Fruit fly (Drosophila melanogaster) whole organism, embryonic: ENCODE data around the gene CG43610.
A peak's percentile ranks its signal among the peaks of the same experiment; 100 is the strongest.

Experiments
- ATbp ChIP-seq: fragments of 200-800 bp; sonication (Bioruptor generic); optimal IDR thresholded peaks from 2 replicates; lab custom pipeline; 2017; ENCODE audit warnings: missing biosample characterization, mild to moderate bottlenecking, missing genetic modification characterization, missing genetic modification reagents
- Atf6 ChIP-seq: fragments of 200-800 bp; sonication (Bioruptor generic); IDR thresholded peaks from 2 replicates; pipeline ENCODE4 v1.3.6; 2022; ENCODE audit warnings: missing biosample characterization, missing genetic modification characterization
- BtbVII ChIP-seq: fragments of 200-800 bp; sonication (Bioruptor generic); optimal IDR thresholded peaks from 3 replicates; lab custom pipeline; 2017; ENCODE audit warnings: missing biosample characterization, mild to moderate bottlenecking, missing genetic modification characterization
- CG10543 ChIP-seq: fragments of 200-800 bp; sonication (Bioruptor generic); optimal IDR thresholded peaks from 3 replicates; lab custom pipeline; 2017; ENCODE audit warnings: missing biosample characterization, mild to moderate bottlenecking, missing genetic modification characterization, moderate library complexity
- CG10654 ChIP-seq: fragments of 200-800 bp; sonication (Bioruptor generic); optimal IDR thresholded peaks from 2 replicates; lab custom pipeline; 2016; ENCODE audit warnings: missing biosample characterization, missing genetic modification characterization
- CG12071 ChIP-seq: fragments of 200-800 bp; sonication (Bioruptor generic); optimal IDR thresholded peaks from 3 replicates; lab custom pipeline; 2018; ENCODE audit warnings: missing biosample characterization, mild to moderate bottlenecking, missing genetic modification characterization
- CG13287 ChIP-seq: fragments of 200-800 bp; sonication (Bioruptor generic); IDR thresholded peaks from 2 replicates; pipeline ENCODE4 v1.3.6; 2022; ENCODE audit warnings: missing biosample characterization, missing genetic modification characterization; ENCODE audit not compliant: partially characterized antibody
- CG13296 ChIP-seq: fragments of 200-800 bp; sonication (Bioruptor generic); optimal IDR thresholded peaks from 3 replicates; lab custom pipeline; 2018; ENCODE audit warnings: missing biosample characterization, mild to moderate bottlenecking, missing genetic modification characterization
- CG1602 ChIP-seq: fragments of 200-800 bp; sonication (Bioruptor generic); optimal IDR thresholded peaks from 3 replicates; lab custom pipeline; 2016; ENCODE audit warnings: missing biosample characterization, missing genetic modification characterization
- CG16779 ChIP-seq: fragments of 200-800 bp; sonication (Bioruptor generic); IDR thresholded peaks from 2 replicates; pipeline ENCODE4 v1.3.6; 2022; ENCODE audit warnings: missing biosample characterization, missing genetic modification characterization
- CG17802 ChIP-seq: fragments of 200-800 bp; sonication (Bioruptor generic); optimal IDR thresholded peaks from 2 replicates; lab custom pipeline; 2018; ENCODE audit warnings: missing biosample characterization, mild to moderate bottlenecking, missing genetic modification characterization, moderate library complexity
- CG2116 ChIP-seq: fragments of 200-800 bp; sonication (Bioruptor generic); optimal IDR thresholded peaks from 3 replicates; lab custom pipeline; 2018; ENCODE audit warnings: missing biosample characterization, mild to moderate bottlenecking, missing genetic modification characterization
- CG2199 ChIP-seq: fragments of 200-800 bp; sonication (Bioruptor generic); IDR thresholded peaks from 3 replicates; pipeline ENCODE4 v1.3.6; 2022; ENCODE audit warnings: missing biosample characterization, missing genetic modification characterization
- CG34376 ChIP-seq: fragments of 200-800 bp; sonication (Bioruptor generic); optimal IDR thresholded peaks from 2 replicates; lab custom pipeline; 2018; ENCODE audit warnings: missing biosample characterization, mild to moderate bottlenecking, missing genetic modification characterization
- CG6254 ChIP-seq: fragments of 200-800 bp; sonication (Bioruptor generic); optimal IDR thresholded peaks from 3 replicates; lab custom pipeline; 2017; ENCODE audit warnings: mild to moderate bottlenecking, missing biosample characterization, missing genetic modification reagents, missing genetic modification characterization
- CG8281 ChIP-seq: fragments of 200-800 bp; sonication (Bioruptor generic); optimal IDR thresholded peaks from 2 replicates; lab custom pipeline; 2018; ENCODE audit warnings: missing biosample characterization, mild to moderate bottlenecking, missing genetic modification characterization, moderate library complexity
- CG8290 ChIP-seq, 3 experiments: fragments of 200-800 bp; sonication (Bioruptor generic); optimal IDR thresholded peaks; 2 replicates each; lab custom pipeline; 2016 to 2019; ENCODE audit warnings: missing biosample characterization in 3 of 3, missing genetic modification characterization in 3 of 3, mild to moderate bottlenecking in 2 of 3, moderate library complexity in 1 of 3
- Chrac-16 ChIP-seq: fragments of 200-800 bp; sonication (Bioruptor generic); optimal IDR thresholded peaks from 3 replicates; lab custom pipeline; 2016; ENCODE audit warnings: missing biosample characterization, missing genetic modification characterization
- D19A ChIP-seq: fragments of 200-800 bp; optimal IDR thresholded peaks from 3 replicates; lab custom pipeline; 2019; ENCODE audit warnings: missing biosample characterization, mild to moderate bottlenecking, missing genetic modification characterization, moderate library complexity
- GATAe ChIP-seq: fragments of 200-800 bp; sonication (Bioruptor generic); conservative IDR thresholded peaks from 2 replicates; pipeline ENCODE4 v1.3.6; 2022; ENCODE audit warnings: missing biosample characterization, missing genetic modification characterization
- HLH3B ChIP-seq: fragments of 200-800 bp; sonication (Bioruptor generic); IDR thresholded peaks from 2 replicates; pipeline ENCODE4 v1.3.6; 2022; ENCODE audit warnings: missing biosample characterization, missing genetic modification characterization
- Lpt ChIP-seq: fragments of >200 bp; optimal IDR thresholded peaks from 2 replicates; lab custom pipeline; 2018; ENCODE audit warnings: missing biosample characterization, missing genetic modification characterization
- Med ChIP-seq: fragments of 200-800 bp; sonication (Bioruptor generic); peaks from one replicate; lab custom pipeline; 2016; ENCODE audit warnings: missing biosample characterization, missing genetic modification characterization, mild to moderate bottlenecking, inconsistent platforms, moderate library complexity
- Nf-YB ChIP-seq: fragments of 200-800 bp; sonication (Bioruptor generic); optimal IDR thresholded peaks from 3 replicates; lab custom pipeline; 2019; ENCODE audit warnings: missing biosample characterization, mild to moderate bottlenecking, missing genetic modification characterization, moderate library complexity
- Nf-YC ChIP-seq: fragments of 200-800 bp; optimal IDR thresholded peaks from 3 replicates; lab custom pipeline; 2019; ENCODE audit warnings: missing biosample characterization, mild to moderate bottlenecking, missing genetic modification characterization, moderate library complexity
- PHDP ChIP-seq: fragments of 200-800 bp; sonication (Bioruptor generic); optimal IDR thresholded peaks from 3 replicates; lab custom pipeline; 2018; ENCODE audit warnings: missing biosample characterization, mild to moderate bottlenecking, missing genetic modification characterization, moderate library complexity
- Pdp1 ChIP-seq, 2 experiments: fragments of 200-800 bp; sonication (Bioruptor generic); optimal IDR thresholded peaks; 3 replicates each; lab custom pipeline; 2016; ENCODE audit warnings: missing biosample characterization in 2 of 2, missing genetic modification characterization in 2 of 2, mild to moderate bottlenecking in 1 of 2, moderate library complexity in 1 of 2
- Rx ChIP-seq: fragments of 200-800 bp; sonication (Bioruptor generic); IDR thresholded peaks from 2 replicates; pipeline ENCODE4 v1.3.6; 2022; ENCODE audit warnings: missing biosample characterization, missing genetic modification characterization
- bsh ChIP-seq, 2 experiments: fragments of 200-800 bp; sonication (Bioruptor generic); optimal IDR thresholded peaks; 2 replicates each; lab custom pipeline; 2017 to 2018; ENCODE audit warnings: mild to moderate bottlenecking in 2 of 2, missing biosample characterization in 2 of 2, missing genetic modification characterization in 2 of 2, moderate library complexity in 1 of 2
- caup ChIP-seq: fragments of 200-800 bp; sonication (Bioruptor generic); optimal IDR thresholded peaks from 3 replicates; lab custom pipeline; 2017; ENCODE audit warnings: missing biosample characterization, mild to moderate bottlenecking, missing genetic modification characterization, moderate library complexity; ENCODE audit not compliant: severe bottlenecking
- cg ChIP-seq: fragments of 200-800 bp; sonication (Bioruptor generic); optimal IDR thresholded peaks from 3 replicates; lab custom pipeline; 2019; ENCODE audit warnings: missing biosample characterization, mild to moderate bottlenecking, missing genetic modification characterization, moderate library complexity
- chn ChIP-seq: fragments of 200-800 bp; sonication (Bioruptor generic); optimal IDR thresholded peaks from 2 replicates; lab custom pipeline; 2016; ENCODE audit warnings: missing biosample characterization, missing genetic modification characterization
- corto ChIP-seq: fragments of 200-800 bp; sonication (Bioruptor generic); optimal IDR thresholded peaks from 2 replicates; lab custom pipeline; 2016; ENCODE audit warnings: missing biosample characterization, mild to moderate bottlenecking, missing genetic modification characterization, moderate library complexity
- da ChIP-seq: fragments of 200-800 bp; sonication (Bioruptor generic); optimal IDR thresholded peaks from 2 replicates; lab custom pipeline; 2016; ENCODE audit warnings: missing biosample characterization, missing genetic modification characterization
- dimm ChIP-seq: fragments of 200-800 bp; sonication (Bioruptor generic); IDR thresholded peaks from 2 replicates; pipeline ENCODE4 v1.3.6; 2022; ENCODE audit warnings: missing biosample characterization, missing genetic modification characterization
- dm ChIP-seq: fragments of 200-800 bp; sonication (Bioruptor generic); optimal IDR thresholded peaks from 3 replicates; lab custom pipeline; 2016; ENCODE audit warnings: missing biosample characterization, missing genetic modification characterization
- exex ChIP-seq: fragments of 200-800 bp; sonication (Bioruptor generic); optimal IDR thresholded peaks from 4 replicates; lab custom pipeline; 2018; ENCODE audit warnings: missing biosample characterization, mild to moderate bottlenecking, missing genetic modification characterization, moderate library complexity
- gem ChIP-seq: fragments of 200-800 bp; sonication (Bioruptor generic); optimal IDR thresholded peaks from 2 replicates; lab custom pipeline; 2019; ENCODE audit warnings: missing biosample characterization, mild to moderate bottlenecking, missing genetic modification characterization, moderate library complexity
- grn ChIP-seq: fragments of 200-800 bp; sonication (Bioruptor generic); optimal IDR thresholded peaks from 3 replicates; lab custom pipeline; 2017; ENCODE audit warnings: missing biosample characterization, missing genetic modification characterization
- knrl ChIP-seq: fragments of 200-800 bp; sonication (Bioruptor generic); IDR thresholded peaks from 3 replicates; pipeline ENCODE4 v1.3.6; 2022; ENCODE audit warnings: missing biosample characterization, missing genetic modification characterization; ENCODE audit not compliant: partially characterized antibody
- lbe ChIP-seq: fragments of 200-800 bp; sonication (Bioruptor generic); optimal IDR thresholded peaks from 2 replicates; lab custom pipeline; 2016; ENCODE audit warnings: missing biosample characterization, mild to moderate bottlenecking, missing genetic modification characterization
- lov ChIP-seq, 2 experiments: fragments of 200-800 bp in 1 of 2; fragments of >200 bp in 1 of 2; sonication (Bioruptor generic) in 1 of 2; IDR thresholded peaks in 1 of 2; optimal IDR thresholded peaks in 1 of 2; 2 replicates in 1 of 2; 3 replicates in 1 of 2; pipeline versions ENCODE4 v1.3.6 to Lab custom; 2017 to 2022; ENCODE audit warnings: missing biosample characterization in 1 of 2, missing genetic modification characterization in 1 of 2
- nom ChIP-seq: fragments of 200-800 bp; sonication (Bioruptor generic); optimal IDR thresholded peaks from 2 replicates; lab custom pipeline; 2017; ENCODE audit warnings: missing biosample characterization, missing genetic modification characterization, mild to moderate bottlenecking, moderate library complexity, missing genetic modification reagents
- pros ChIP-seq: fragments of 200-800 bp; sonication (Bioruptor generic); optimal IDR thresholded peaks from 3 replicates; lab custom pipeline; 2019; ENCODE audit warnings: missing biosample characterization, mild to moderate bottlenecking, missing genetic modification characterization, moderate library complexity
- salm ChIP-seq: fragments of 200-800 bp; sonication (Bioruptor generic); optimal IDR thresholded peaks from 2 replicates; lab custom pipeline; 2018; ENCODE audit warnings: missing biosample characterization, mild to moderate bottlenecking, missing genetic modification characterization
- sd ChIP-seq: fragments of 200-800 bp; sonication (Bioruptor generic); optimal IDR thresholded peaks from 3 replicates; lab custom pipeline; 2018; ENCODE audit warnings: missing biosample characterization, mild to moderate bottlenecking, missing genetic modification characterization, moderate library complexity
- sens ChIP-seq: fragments of 200-800 bp; sonication (Bioruptor generic); peaks from one replicate; lab custom pipeline; 2016; ENCODE audit warnings: missing biosample characterization, missing genetic modification characterization
- sug ChIP-seq: fragments of 200-800 bp; optimal IDR thresholded peaks from 2 replicates; lab custom pipeline; 2019; ENCODE audit warnings: missing biosample characterization, mild to moderate bottlenecking, missing genetic modification characterization, moderate library complexity

Gene CG43610

dm6 chr2L:6789358-6789757, 9.6 kb upstream of the CG43610 start (continued):
- TF ChIP-seq CG10654 (GFP tag; lab: Kevin White, UChicago) (no peak), grn (GFP tag; lab: Kevin White, UChicago) (peak; percentile 99), corto (GFP tag; lab: Kevin White, UChicago) (peak; percentile 21), Chrac-16 (GFP tag; lab: Kevin White, UChicago) (no peak), CG13296 (peak; percentile 47), sd (tag; lab: Kevin White, UChicago) (peak; percentile 27), lbe (GFP tag; lab: Kevin White, UChicago) (peak; percentile 34), chn (no peak), CG10543 (GFP tag; lab: Kevin White, UChicago) (peak; percentile 36), ATbp (GFP tag; lab: Kevin White, UChicago) (peak; percentile 32), sens (peak; percentile 73), Pdp1 (GFP tag; optimal IDR thresholded peaks at IDR 0.05; lab: Kevin White, UChicago) (peak in 1 of 2 experiments; percentile 85), CG2199 (0 out of 3 replicates have a peak, but pooled peaks have one; percentile 69), PHDP (peak; percentile 18), Lpt (no peak), CG12071 (GFP tag; lab: Kevin White, UChicago) (peak; percentile 25), nom (peak; percentile 41), lov (optimal IDR thresholded peaks at IDR 0.05; lab: Kevin White, UChicago) (no peak), lov (GFP tag; IDR thresholded peaks at IDR 0.05; lab: Robert Waterston, UW) (0 out of 3 replicates have a peak, but pooled peaks have one; percentile 15), CG8281 (tag; lab: Kevin White, UChicago) (no peak), caup (GFP tag; lab: Kevin White, UChicago) (peak; percentile 33), CG8290 (GFP tag; optimal IDR thresholded peaks at IDR 0.05; lab: Kevin White, UChicago) (no peak), CG8290 (tag; optimal IDR thresholded peaks at IDR 0.05; lab: Kevin White, UChicago) (peak in 1 of 2 experiments; percentile 9), D19A (peak; percentile 11), Nf-YC (tag; lab: Kevin White, UChicago) (peak; percentile 15), GATAe (peak; percentile 57; the same call in 1 of the 2 replicates), Rx (0 out of 2 replicates have a peak, but pooled peaks have one; percentile 11), Atf6 (GFP tag; lab: Robert Waterston, UW) (0 out of 2 replicates have a peak, but pooled peaks have one; percentile 9), dimm (GFP tag; lab: Robert Waterston, UW) (no peak), CG2116 (GFP tag; lab: Kevin White, UChicago) (no peak), CG34376 (GFP tag; lab: Kevin White, UChicago) (peak; percentile 96), CG13287 (GFP tag; lab: Robert Waterston, UW) (no peak), knrl (GFP tag; lab: Robert Waterston, UW) (no peak), Nf-YB (GFP tag; lab: Kevin White, UChicago) (no peak), BtbVII (GFP tag; lab: Kevin White, UChicago) (peak; percentile 25), exex (tag; lab: Kevin White, UChicago) (peak; percentile 91), Med (GFP tag; lab: Kevin White, UChicago) (peak; percentile 38), cg (GFP tag; lab: Kevin White, UChicago) (no peak), sug (peak; percentile 70), CG1602 (GFP tag; lab: Kevin White, UChicago) (no peak), HLH3B (no peak), da (no peak), gem (tag; lab: Kevin White, UChicago) (peak; percentile 12), CG16779 (GFP tag; lab: Robert Waterston, UW) (no peak), CG17802 (tag; lab: Kevin White, UChicago) (no peak), pros (GFP tag; lab: Kevin White, UChicago) (peak; percentile 16), CG6254 (GFP tag; lab: Kevin White, UChicago) (no peak), dm (GFP tag; lab: Kevin White, UChicago) (no peak), salm (tag; lab: Kevin White, UChicago) (peak; percentile 58), bsh (GFP tag; optimal IDR thresholded peaks at IDR 0.05; lab: Kevin White, UChicago) (peak in 1 of 2 experiments; percentile 2)
- TF ChIP-seq, all 482 proteins: peak for 44
